Fruit fly (Drosophila melanogaster) whole organism, embryonic: Measurements from ENCODE around the gene NimB4.
A peak's percentile ranks its signal among the peaks of the same experiment; 100 is the strongest.

Experiments
- Bdp1 ChIP-seq: fragments of 200-800 bp; sonication (Bioruptor generic); optimal IDR thresholded peaks from 3 replicates; lab custom pipeline; 2016; ENCODE audit warnings: missing biosample characterization, missing genetic modification characterization
- Blimp-1 ChIP-seq: fragments of 200-800 bp; sonication (Bioruptor generic); optimal IDR thresholded peaks from 3 replicates; lab custom pipeline; 2018; ENCODE audit warnings: missing biosample characterization, missing genetic modification characterization, mild to moderate bottlenecking, moderate library complexity, missing genetic modification reagents
- C15 ChIP-seq: fragments of 200-800 bp; sonication (Bioruptor generic); IDR thresholded peaks from 3 replicates; pipeline ENCODE4 v1.3.6; 2022; ENCODE audit warnings: missing biosample characterization, missing genetic modification characterization
- CG10321 ChIP-seq: fragments of 200-800 bp; sonication (Bioruptor generic); IDR thresholded peaks from 2 replicates; pipeline ENCODE4 v1.3.6; 2022; ENCODE audit warnings: missing biosample characterization, missing genetic modification characterization
- CG10565 ChIP-seq: fragments of 200-800 bp; sonication (Bioruptor generic); optimal IDR thresholded peaks from 3 replicates; lab custom pipeline; 2016; ENCODE audit warnings: missing biosample characterization, mild to moderate bottlenecking, missing genetic modification characterization
- CG11085 ChIP-seq: fragments of 200-800 bp; sonication (Bioruptor generic); IDR thresholded peaks from 2 replicates; pipeline ENCODE4 v1.3.6; 2022; ENCODE audit warnings: missing biosample characterization, missing genetic modification characterization
- CG12219 ChIP-seq: fragments of 200-800 bp; sonication (Bioruptor generic); optimal IDR thresholded peaks from 3 replicates; lab custom pipeline; 2018; ENCODE audit warnings: missing biosample characterization, mild to moderate bottlenecking, missing genetic modification characterization
- CG1233 ChIP-seq: fragments of 200-800 bp; sonication (Bioruptor generic); optimal IDR thresholded peaks from 4 replicates; lab custom pipeline; 2018; ENCODE audit warnings: missing biosample characterization, mild to moderate bottlenecking, missing genetic modification characterization
- CG13775 ChIP-seq: fragments of 200-800 bp; sonication (Bioruptor generic); optimal IDR thresholded peaks from 3 replicates; lab custom pipeline; 2017; ENCODE audit warnings: missing biosample characterization, mild to moderate bottlenecking, missing genetic modification characterization
- CG14441 ChIP-seq: fragments of 200-800 bp; sonication (Bioruptor generic); IDR thresholded peaks from 2 replicates; pipeline ENCODE4 v1.3.6; 2022; ENCODE audit warnings: missing biosample characterization, missing genetic modification characterization
- CG14667 ChIP-seq: fragments of 200-800 bp; sonication (Bioruptor generic); IDR thresholded peaks from 2 replicates; pipeline ENCODE4 v1.3.6; 2022; ENCODE audit warnings: missing biosample characterization, missing genetic modification characterization
- CG15479 ChIP-seq: fragments of 200-800 bp; sonication (Bioruptor generic); optimal IDR thresholded peaks from 3 replicates; lab custom pipeline; 2019; ENCODE audit warnings: missing biosample characterization, mild to moderate bottlenecking, missing genetic modification characterization, moderate library complexity
- CG15601 ChIP-seq: fragments of 200-800 bp; sonication (Bioruptor generic); optimal IDR thresholded peaks from 3 replicates; lab custom pipeline; 2019; ENCODE audit warnings: missing biosample characterization, mild to moderate bottlenecking, missing genetic modification characterization, moderate library complexity
- CG17359 ChIP-seq: fragments of 200-800 bp; sonication (Bioruptor generic); optimal IDR thresholded peaks from 3 replicates; lab custom pipeline; 2018; ENCODE audit warnings: missing biosample characterization, mild to moderate bottlenecking, missing genetic modification characterization, moderate library complexity
- CG17361 ChIP-seq: fragments of 200-800 bp; sonication (Bioruptor generic); IDR thresholded peaks from 3 replicates; pipeline ENCODE4 v1.3.6; 2022; ENCODE audit warnings: missing biosample characterization, missing genetic modification characterization
- CG17802 ChIP-seq: fragments of 200-800 bp; sonication (Bioruptor generic); optimal IDR thresholded peaks from 2 replicates; lab custom pipeline; 2018; ENCODE audit warnings: missing biosample characterization, mild to moderate bottlenecking, missing genetic modification characterization, moderate library complexity
- CG2199 ChIP-seq: fragments of 200-800 bp; sonication (Bioruptor generic); IDR thresholded peaks from 3 replicates; pipeline ENCODE4 v1.3.6; 2022; ENCODE audit warnings: missing biosample characterization, missing genetic modification characterization
- CG2202 ChIP-seq: fragments of 200-800 bp; sonication (Bioruptor generic); optimal IDR thresholded peaks from 2 replicates; lab custom pipeline; 2018; ENCODE audit warnings: missing biosample characterization, mild to moderate bottlenecking, missing genetic modification characterization
- CG30403 ChIP-seq: fragments of 200-800 bp; sonication (Bioruptor generic); optimal IDR thresholded peaks from 3 replicates; lab custom pipeline; 2016; ENCODE audit warnings: missing biosample characterization, missing genetic modification characterization
- CG31224 ChIP-seq: fragments of 200-800 bp; sonication (Bioruptor generic); IDR thresholded peaks from 2 replicates; pipeline ENCODE4 v1.3.6; 2022; ENCODE audit warnings: missing biosample characterization, missing genetic modification characterization
- CG32532 ChIP-seq: fragments of 200-800 bp; sonication (Bioruptor generic); IDR thresholded peaks from 2 replicates; pipeline ENCODE4 v1.3.6; 2022; ENCODE audit warnings: missing biosample characterization, missing genetic modification characterization
- CG32767 ChIP-seq: fragments of 200-800 bp; sonication (Bioruptor generic); IDR thresholded peaks from 2 replicates; pipeline ENCODE4 v1.3.6; 2022; ENCODE audit warnings: missing biosample characterization, missing genetic modification characterization
- CG4854 ChIP-seq: fragments of 200-800 bp; sonication (Bioruptor generic); optimal IDR thresholded peaks from 2 replicates; lab custom pipeline; 2016; ENCODE audit warnings: missing biosample characterization, missing genetic modification characterization, inconsistent platforms
- CG8944 ChIP-seq: fragments of 200-800 bp; sonication (Bioruptor generic); optimal IDR thresholded peaks from 3 replicates; lab custom pipeline; 2016; ENCODE audit warnings: missing biosample characterization, missing genetic modification characterization
- CG9215 ChIP-seq: fragments of 200-800 bp; sonication (Bioruptor generic); IDR thresholded peaks from 2 replicates; pipeline ENCODE4 v1.3.6; 2022; ENCODE audit warnings: missing biosample characterization, missing genetic modification characterization
- CHES-1-like ChIP-seq: fragments of 200-800 bp; sonication (Bioruptor generic); optimal IDR thresholded peaks from 2 replicates; lab custom pipeline; 2016; ENCODE audit warnings: missing biosample characterization, missing genetic modification characterization
- Hmx ChIP-seq: fragments of 200-800 bp; sonication (Bioruptor generic); optimal IDR thresholded peaks from 2 replicates; lab custom pipeline; 2016; ENCODE audit warnings: missing biosample characterization, missing genetic modification characterization
- Hr78 ChIP-seq, 2 experiments: fragments of 200-800 bp in 1 of 2; fragments of >200 bp in 1 of 2; sonication (Bioruptor generic) in 1 of 2; optimal IDR thresholded peaks; 2 replicates each; lab custom pipeline; 2017 to 2019; ENCODE audit warnings: missing biosample characterization in 2 of 2, missing genetic modification characterization in 2 of 2, mild to moderate bottlenecking in 1 of 2, moderate library complexity in 1 of 2
- Jarid2 ChIP-seq: fragments of 200-800 bp; sonication (Bioruptor generic); optimal IDR thresholded peaks from 3 replicates; lab custom pipeline; 2017; ENCODE audit warnings: mild to moderate bottlenecking, missing biosample characterization, missing genetic modification reagents, missing genetic modification characterization
- Optix ChIP-seq: fragments of 200-800 bp; sonication (Bioruptor generic); IDR thresholded peaks from 3 replicates; pipeline ENCODE4 v1.3.6; 2022; ENCODE audit warnings: missing biosample characterization, missing genetic modification characterization
- PHDP ChIP-seq: fragments of 200-800 bp; sonication (Bioruptor generic); optimal IDR thresholded peaks from 3 replicates; lab custom pipeline; 2018; ENCODE audit warnings: missing biosample characterization, mild to moderate bottlenecking, missing genetic modification characterization, moderate library complexity
- Scr ChIP-seq: fragments of 200-800 bp; sonication (Bioruptor generic); IDR thresholded peaks from 2 replicates; pipeline ENCODE4 v1.3.6; 2022; ENCODE audit warnings: missing biosample characterization, missing genetic modification characterization; ENCODE audit not compliant: partially characterized antibody
- Spps ChIP-seq: fragments of 200-800 bp; sonication (Bioruptor generic); optimal IDR thresholded peaks from 2 replicates; lab custom pipeline; 2018; ENCODE audit warnings: missing biosample characterization, mild to moderate bottlenecking, missing genetic modification characterization
- cato ChIP-seq: fragments of 200-800 bp; sonication (Bioruptor generic); optimal IDR thresholded peaks from 2 replicates; lab custom pipeline; 2016; ENCODE audit warnings: missing biosample characterization, missing genetic modification characterization, borderline replicate concordance
- cwo ChIP-seq: fragments of 200-800 bp; sonication (Bioruptor generic); optimal IDR thresholded peaks from 3 replicates; lab custom pipeline; 2017; ENCODE audit warnings: missing biosample characterization, missing genetic modification characterization, mild to moderate bottlenecking, moderate library complexity, missing genetic modification reagents
- dati ChIP-seq: fragments of 200-800 bp; sonication (Bioruptor generic); IDR thresholded peaks from 2 replicates; pipeline ENCODE4 v1.3.6; 2022; ENCODE audit warnings: missing biosample characterization, missing genetic modification characterization
- gfzf ChIP-seq: fragments of 200-800 bp; sonication (Bioruptor generic); optimal IDR thresholded peaks from 2 replicates; lab custom pipeline; 2016; ENCODE audit warnings: missing biosample characterization, mild to moderate bottlenecking, missing genetic modification characterization, moderate library complexity
- grau ChIP-seq: fragments of 200-800 bp; optimal IDR thresholded peaks from 3 replicates; lab custom pipeline; 2019; ENCODE audit warnings: missing biosample characterization, mild to moderate bottlenecking, missing genetic modification characterization, moderate library complexity
- kah ChIP-seq: fragments of 200-800 bp; sonication (Bioruptor generic); optimal IDR thresholded peaks from 2 replicates; lab custom pipeline; 2018; ENCODE audit warnings: missing biosample characterization, mild to moderate bottlenecking, missing genetic modification characterization
- mam ChIP-seq: fragments of 200-800 bp; sonication (Bioruptor generic); optimal IDR thresholded peaks from 3 replicates; lab custom pipeline; 2016; ENCODE audit warnings: missing biosample characterization, missing genetic modification characterization
- mirr ChIP-seq: fragments of 200-800 bp; sonication (Bioruptor generic); optimal IDR thresholded peaks from 3 replicates; lab custom pipeline; 2018; ENCODE audit warnings: missing biosample characterization, mild to moderate bottlenecking, missing genetic modification characterization
- mld ChIP-seq: fragments of 200-800 bp; sonication (Bioruptor generic); IDR thresholded peaks from 3 replicates; pipeline ENCODE4 v1.3.6; 2022; ENCODE audit warnings: missing biosample characterization, missing genetic modification characterization; ENCODE audit not compliant: partially characterized antibody
- nau ChIP-seq: fragments of 200-800 bp; sonication (Bioruptor generic); optimal IDR thresholded peaks from 3 replicates; lab custom pipeline; 2017; ENCODE audit warnings: missing biosample characterization, mild to moderate bottlenecking, missing genetic modification characterization, missing genetic modification reagents
- onecut ChIP-seq: fragments of 200-800 bp; sonication (Bioruptor generic); IDR thresholded peaks from 2 replicates; pipeline ENCODE4 v1.3.6; 2022; ENCODE audit warnings: missing biosample characterization, missing genetic modification characterization
- phol ChIP-seq: fragments of 200-800 bp; sonication (Bioruptor generic); optimal IDR thresholded peaks from 3 replicates; lab custom pipeline; 2018; ENCODE audit warnings: missing biosample characterization, mild to moderate bottlenecking, missing genetic modification characterization, moderate library complexity
- pita ChIP-seq: fragments of 200-800 bp; sonication (Bioruptor generic); optimal IDR thresholded peaks from 2 replicates; lab custom pipeline; 2017; ENCODE audit warnings: missing biosample characterization, mild to moderate bottlenecking, missing genetic modification characterization
- tll ChIP-seq, 2 experiments: fragments of 200-800 bp in 1 of 2; fragments of >200 bp in 1 of 2; sonication (Bioruptor generic) in 1 of 2; optimal IDR thresholded peaks; 2 replicates each; lab custom pipeline; 2017 to 2019; ENCODE audit warnings: missing biosample characterization in 2 of 2, missing genetic modification characterization in 2 of 2, mild to moderate bottlenecking in 1 of 2, moderate library complexity in 1 of 2
- unpg ChIP-seq: fragments of 200-800 bp; sonication (Bioruptor generic); optimal IDR thresholded peaks from 3 replicates; lab custom pipeline; 2018; ENCODE audit warnings: missing biosample characterization, mild to moderate bottlenecking, missing genetic modification characterization, moderate library complexity
- vfl ChIP-seq: fragments of 200-800 bp; sonication (Bioruptor generic); optimal IDR thresholded peaks from 2 replicates; lab custom pipeline; 2016; ENCODE audit warnings: missing biosample characterization, missing genetic modification characterization

Gene NimB4

DNA sequence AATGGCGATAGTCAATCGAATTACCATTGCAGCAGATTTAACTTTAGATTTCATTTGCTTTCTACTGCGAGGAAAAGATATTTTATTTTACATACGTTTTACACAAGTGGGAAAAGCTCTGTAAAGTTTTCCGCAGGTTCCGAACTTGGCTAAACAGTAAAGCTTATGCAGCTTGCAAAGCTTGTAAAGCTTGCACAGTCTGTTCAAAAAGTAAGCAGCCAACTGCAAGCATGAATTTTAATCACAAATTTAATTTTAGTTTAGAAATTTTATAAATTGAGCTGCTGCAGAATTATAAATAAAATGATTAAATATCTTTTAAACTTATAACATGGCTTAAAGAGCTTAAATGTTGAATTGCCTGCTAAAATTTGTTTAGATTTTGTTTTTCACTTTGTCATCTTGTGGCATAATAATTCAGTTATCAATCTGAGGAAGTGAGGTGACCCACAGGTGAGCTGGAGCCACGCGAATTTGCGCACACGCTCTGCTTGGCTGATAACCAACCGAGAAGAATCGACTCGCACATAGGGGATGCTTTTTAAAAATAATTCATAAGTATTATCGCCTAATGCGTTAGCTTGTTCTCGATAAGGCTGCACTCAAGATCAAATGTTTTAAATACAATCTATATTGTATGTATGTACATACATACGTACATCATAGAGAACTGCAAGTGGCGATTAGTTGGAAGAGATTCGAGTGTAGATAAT lies 42.0 kb upstream of the NimB4 start (continued):
- TF ChIP-seq mirr (no peak), CG31224 (GFP tag; lab: Robert Waterston, UW) (no peak; the same call in 1 of the 2 replicates), CG11085 (GFP tag; lab: Robert Waterston, UW) (no peak), CG2202 (tag; lab: Kevin White, UChicago) (no peak), CG14667 (GFP tag; lab: Robert Waterston, UW) (no peak), CG32532 (GFP tag; lab: Robert Waterston, UW) (peak; percentile 80), unpg (GFP tag; lab: Kevin White, UChicago) (no peak), CG2199 (GFP tag; lab: Robert Waterston, UW) (peak; percentile 76; the same call in 1 of the 3 replicates), pita (GFP tag; lab: Kevin White, UChicago) (peak; percentile 47), CG32767 (no peak), Spps (tag; lab: Kevin White, UChicago) (no peak), CG10321 (no peak), phol (tag; lab: Kevin White, UChicago) (no peak), CG4854 (GFP tag; lab: Kevin White, UChicago) (peak; percentile 35), Hmx (no peak), nau (GFP tag; lab: Kevin White, UChicago) (no peak), CG17361 (GFP tag; lab: Robert Waterston, UW) (no peak), Blimp-1 (GFP tag; lab: Kevin White, UChicago) (peak; percentile 41), CG9215 (GFP tag; lab: Robert Waterston, UW) (no peak), tll (GFP tag; optimal IDR thresholded peaks at IDR 0.05; lab: Kevin White, UChicago) (no peak), Optix (no peak), gfzf (GFP tag; lab: Kevin White, UChicago) (no peak), PHDP (tag; lab: Kevin White, UChicago) (peak; percentile 56), kah (no peak), CG17802 (no peak), CG12219 (GFP tag; lab: Kevin White, UChicago) (no peak), CG8944 (no peak), Scr (GFP tag; lab: Robert Waterston, UW) (peak; percentile 31; the same call in 1 of the 2 replicates), dati (GFP tag; lab: Robert Waterston, UW) (no peak), onecut (GFP tag; lab: Robert Waterston, UW) (peak; percentile 48; the same call in 1 of the 2 replicates), cwo (GFP tag; lab: Kevin White, UChicago) (no peak), CG10565 (no peak), vfl (GFP tag; lab: Kevin White, UChicago) (no peak), CG15601 (tag; lab: Kevin White, UChicago) (peak; percentile 14), CG15479 (no peak), CG30403 (GFP tag; lab: Kevin White, UChicago) (peak; percentile 25), Jarid2 (GFP tag; lab: Kevin White, UChicago) (no peak), cato (no peak), Bdp1 (no peak), CG17359 (tag; lab: Kevin White, UChicago) (peak; percentile 48), mam (GFP tag; lab: Kevin White, UChicago) (peak; percentile 22), grau (tag; lab: Kevin White, UChicago) (no peak), CG13775 (GFP tag; lab: Kevin White, UChicago) (no peak), CG14441 (GFP tag; lab: Robert Waterston, UW) (no peak), CG1233 (GFP tag; lab: Kevin White, UChicago) (peak; percentile 16), mld (GFP tag; lab: Robert Waterston, UW) (no peak), C15 (GFP tag; lab: Robert Waterston, UW) (no peak), CHES-1-like (GFP tag; lab: Kevin White, UChicago) (no peak), Hr78 (GFP tag; optimal IDR thresholded peaks at IDR 0.05; lab: Kevin White, UChicago) (no peak)
